Fruit fly (Drosophila melanogaster) whole organism, embryonic: ENCODE data around the gene RpL13.

Experiments used
- BEAF-32 ChIP-seq: fragments of 200-800 bp; sonication (Bioruptor generic); optimal IDR thresholded peaks from 3 replicates; lab custom pipeline; 2017; ENCODE audit warnings: missing biosample characterization, missing genetic modification characterization, mild to moderate bottlenecking, moderate library complexity, missing genetic modification reagents
- CG10366 ChIP-seq: fragments of 200-800 bp; sonication (Bioruptor generic); IDR thresholded peaks from 2 replicates; pipeline ENCODE4 v1.3.6; 2022; ENCODE audit warnings: missing biosample characterization, missing genetic modification characterization
- CG10431 ChIP-seq: fragments of 200-800 bp; sonication (Bioruptor generic); optimal IDR thresholded peaks from 3 replicates; lab custom pipeline; 2018; ENCODE audit warnings: missing biosample characterization, mild to moderate bottlenecking, missing genetic modification characterization
- CG10543 ChIP-seq: fragments of 200-800 bp; sonication (Bioruptor generic); optimal IDR thresholded peaks from 3 replicates; lab custom pipeline; 2017; ENCODE audit warnings: missing biosample characterization, mild to moderate bottlenecking, missing genetic modification characterization, moderate library complexity
- CG10654 ChIP-seq: fragments of 200-800 bp; sonication (Bioruptor generic); optimal IDR thresholded peaks from 2 replicates; lab custom pipeline; 2016; ENCODE audit warnings: missing biosample characterization, missing genetic modification characterization
- CG11723 ChIP-seq: fragments of 200-800 bp; sonication (Bioruptor generic); optimal IDR thresholded peaks from 2 replicates; lab custom pipeline; 2017; ENCODE audit warnings: missing biosample characterization, mild to moderate bottlenecking, missing genetic modification characterization
- CG12155 ChIP-seq: fragments of 200-800 bp; sonication (Bioruptor generic); optimal IDR thresholded peaks from 3 replicates; lab custom pipeline; 2016; ENCODE audit warnings: missing biosample characterization, missing genetic modification characterization
- CG13424 ChIP-seq: fragments of 200-800 bp; sonication (Bioruptor generic); optimal IDR thresholded peaks from 2 replicates; lab custom pipeline; 2019; ENCODE audit warnings: missing biosample characterization, mild to moderate bottlenecking, missing genetic modification characterization, moderate library complexity
- CG14667 ChIP-seq: fragments of 200-800 bp; sonication (Bioruptor generic); IDR thresholded peaks from 2 replicates; pipeline ENCODE4 v1.3.6; 2022; ENCODE audit warnings: missing biosample characterization, missing genetic modification characterization
- CG1602 ChIP-seq: fragments of 200-800 bp; sonication (Bioruptor generic); optimal IDR thresholded peaks from 3 replicates; lab custom pipeline; 2016; ENCODE audit warnings: missing biosample characterization, missing genetic modification characterization
- CG18262 ChIP-seq: fragments of 200-800 bp; optimal IDR thresholded peaks from 3 replicates; lab custom pipeline; 2019; ENCODE audit warnings: missing biosample characterization, mild to moderate bottlenecking, missing genetic modification characterization, moderate library complexity
- CG18476 ChIP-seq: fragments of 200-800 bp; sonication (Bioruptor generic); optimal IDR thresholded peaks from 2 replicates; lab custom pipeline; 2016; ENCODE audit warnings: missing biosample characterization, mild to moderate bottlenecking, missing genetic modification characterization
- CG2889 ChIP-seq: fragments of 200-800 bp; sonication (Bioruptor generic); IDR thresholded peaks from 3 replicates; pipeline ENCODE4 v1.3.6; 2022; ENCODE audit warnings: missing biosample characterization, missing genetic modification characterization
- CG33557 ChIP-seq: fragments of 200-800 bp; sonication (Bioruptor generic); optimal IDR thresholded peaks from 2 replicates; lab custom pipeline; 2019; ENCODE audit warnings: missing biosample characterization, mild to moderate bottlenecking, missing genetic modification characterization, moderate library complexity
- CG34224 ChIP-seq: fragments of 200-800 bp; sonication (Bioruptor generic); IDR thresholded peaks from 3 replicates; pipeline ENCODE4 v1.3.6; 2022; ENCODE audit warnings: missing biosample characterization, missing genetic modification characterization; ENCODE audit not compliant: partially characterized antibody
- CG4404 ChIP-seq: fragments of 200-800 bp; sonication (Bioruptor generic); IDR thresholded peaks from 2 replicates; pipeline ENCODE4 v1.3.6; 2022; ENCODE audit warnings: missing biosample characterization, missing genetic modification characterization
- CG7372 ChIP-seq: fragments of 200-800 bp; sonication (Bioruptor generic); IDR thresholded peaks from 2 replicates; pipeline ENCODE4 v1.3.6; 2022; ENCODE audit warnings: missing biosample characterization, missing genetic modification characterization
- CG7745 ChIP-seq: fragments of 200-800 bp; sonication (Bioruptor generic); optimal IDR thresholded peaks from 2 replicates; lab custom pipeline; 2018; ENCODE audit warnings: missing biosample characterization, mild to moderate bottlenecking, missing genetic modification characterization, moderate library complexity
- CG7963 ChIP-seq: fragments of 200-800 bp; sonication (Bioruptor generic); IDR thresholded peaks from 3 replicates; pipeline ENCODE4 v1.3.6; 2022; ENCODE audit warnings: missing biosample characterization, missing genetic modification characterization; ENCODE audit not compliant: partially characterized antibody
- CG7987 ChIP-seq: fragments of 200-800 bp; sonication (Bioruptor generic); optimal IDR thresholded peaks from 2 replicates; lab custom pipeline; 2018; ENCODE audit warnings: missing biosample characterization, mild to moderate bottlenecking, missing genetic modification characterization, moderate library complexity
- CG8478 ChIP-seq: fragments of >200 bp; optimal IDR thresholded peaks from 2 replicates; lab custom pipeline; 2018
- CTCF ChIP-seq: fragments of 200-800 bp; sonication (Bioruptor generic); optimal IDR thresholded peaks from 2 replicates; lab custom pipeline; 2017; ENCODE audit warnings: missing biosample characterization, mild to moderate bottlenecking, missing genetic modification characterization, moderate library complexity
- Dip3 ChIP-seq: fragments of 200-800 bp; sonication (Bioruptor generic); optimal IDR thresholded peaks from 3 replicates; lab custom pipeline; 2016; ENCODE audit warnings: missing biosample characterization, missing genetic modification characterization
- Doc2 ChIP-seq: fragments of 200-800 bp; sonication (Bioruptor generic); IDR thresholded peaks from 2 replicates; pipeline ENCODE4 v1.3.6; 2022; ENCODE audit warnings: missing biosample characterization, missing genetic modification characterization
- H15 ChIP-seq: fragments of 200-800 bp; sonication (Bioruptor generic); IDR thresholded peaks from 3 replicates; pipeline ENCODE4 v1.3.6; 2022; ENCODE audit warnings: missing biosample characterization, missing genetic modification characterization
- HLH3B ChIP-seq: fragments of 200-800 bp; sonication (Bioruptor generic); IDR thresholded peaks from 2 replicates; pipeline ENCODE4 v1.3.6; 2022; ENCODE audit warnings: missing biosample characterization, missing genetic modification characterization
- Hr78 ChIP-seq, 2 experiments: fragments of 200-800 bp in 1 of 2; fragments of >200 bp in 1 of 2; sonication (Bioruptor generic) in 1 of 2; optimal IDR thresholded peaks; 2 replicates each; lab custom pipeline; 2017 to 2019; ENCODE audit warnings: missing biosample characterization in 2 of 2, missing genetic modification characterization in 2 of 2, mild to moderate bottlenecking in 1 of 2, moderate library complexity in 1 of 2
- Mad ChIP-seq: fragments of 200-800 bp; sonication (Bioruptor generic); optimal IDR thresholded peaks from 2 replicates; lab custom pipeline; 2016; ENCODE audit warnings: missing biosample characterization, missing genetic modification characterization
- Ptx1 ChIP-seq: fragments of 200-800 bp; sonication (Bioruptor generic); IDR thresholded peaks from 2 replicates; pipeline ENCODE4 v1.3.6; 2022; ENCODE audit warnings: missing biosample characterization, missing genetic modification characterization
- Scr ChIP-seq: fragments of 200-800 bp; sonication (Bioruptor generic); IDR thresholded peaks from 2 replicates; pipeline ENCODE4 v1.3.6; 2022; ENCODE audit warnings: missing biosample characterization, missing genetic modification characterization; ENCODE audit not compliant: partially characterized antibody
- Sox100B ChIP-seq: fragments of 200-800 bp; sonication (Bioruptor generic); optimal IDR thresholded peaks from 3 replicates; lab custom pipeline; 2018; ENCODE audit warnings: missing biosample characterization, mild to moderate bottlenecking, missing genetic modification characterization
- Taf1 ChIP-seq: fragments of 200-800 bp; sonication (Bioruptor generic); IDR thresholded peaks from 2 replicates; pipeline ENCODE4 v1.3.6; 2022; ENCODE audit warnings: missing biosample characterization, missing genetic modification characterization
- Xbp1 ChIP-seq: fragments of 200-800 bp; sonication (Bioruptor generic); optimal IDR thresholded peaks from 3 replicates; lab custom pipeline; 2016; ENCODE audit warnings: missing biosample characterization, mild to moderate bottlenecking, missing genetic modification characterization
- ap ChIP-seq: fragments of 200-800 bp; sonication (Bioruptor generic); IDR thresholded peaks from 2 replicates; pipeline ENCODE4 v1.3.6; 2022; ENCODE audit warnings: missing biosample characterization, missing genetic modification characterization
- cg ChIP-seq: fragments of 200-800 bp; sonication (Bioruptor generic); optimal IDR thresholded peaks from 3 replicates; lab custom pipeline; 2019; ENCODE audit warnings: missing biosample characterization, mild to moderate bottlenecking, missing genetic modification characterization, moderate library complexity
- dpn ChIP-seq, 2 experiments: fragments of 200-800 bp; sonication (Bioruptor generic); optimal IDR thresholded peaks; 3 replicates each; lab custom pipeline; 2016; ENCODE audit warnings: missing biosample characterization in 2 of 2, missing genetic modification characterization in 2 of 2
- jigr1 ChIP-seq: fragments of 200-800 bp; sonication (Bioruptor generic); IDR thresholded peaks from 3 replicates; pipeline ENCODE4 v1.3.6; 2022; ENCODE audit warnings: missing biosample characterization, missing genetic modification characterization
- jing ChIP-seq: fragments of 200-800 bp; sonication (Bioruptor generic); optimal IDR thresholded peaks from 2 replicates; lab custom pipeline; 2018; ENCODE audit warnings: missing biosample characterization, mild to moderate bottlenecking, missing genetic modification characterization
- klu ChIP-seq: fragments of 200-800 bp; sonication (Bioruptor generic); IDR thresholded peaks from 2 replicates; pipeline ENCODE4 v1.3.6; 2022; ENCODE audit warnings: missing biosample characterization, missing genetic modification characterization
- ranshi ChIP-seq: fragments of 200-800 bp; sonication (Bioruptor generic); IDR thresholded peaks from 2 replicates; pipeline ENCODE4 v1.3.6; 2022; ENCODE audit warnings: missing biosample characterization, missing genetic modification characterization
- repo ChIP-seq: fragments of 200-800 bp; sonication (Bioruptor generic); optimal IDR thresholded peaks from 2 replicates; lab custom pipeline; 2016; ENCODE audit warnings: missing biosample characterization, missing genetic modification characterization
- sqz ChIP-seq: fragments of 200-800 bp; sonication (Bioruptor generic); optimal IDR thresholded peaks from 3 replicates; lab custom pipeline; 2018; ENCODE audit warnings: missing biosample characterization, mild to moderate bottlenecking, missing genetic modification characterization
- stwl ChIP-seq: fragments of 200-800 bp; sonication (Bioruptor generic); optimal IDR thresholded peaks from 3 replicates; lab custom pipeline; 2018; ENCODE audit warnings: missing biosample characterization, mild to moderate bottlenecking, missing genetic modification characterization, moderate library complexity
- usp ChIP-seq: fragments of >200 bp; optimal IDR thresholded peaks from 2 replicates; lab custom pipeline; 2017; ENCODE audit warnings: missing biosample characterization, missing genetic modification characterization
- vfl ChIP-seq: fragments of 200-800 bp; sonication (Bioruptor generic); optimal IDR thresholded peaks from 2 replicates; lab custom pipeline; 2016; ENCODE audit warnings: missing biosample characterization, missing genetic modification characterization
- wor ChIP-seq: fragments of 200-800 bp; sonication (Bioruptor generic); IDR thresholded peaks from 2 replicates; pipeline ENCODE4 v1.3.6; 2022; ENCODE audit warnings: missing biosample characterization, missing genetic modification characterization

Gene RpL13

DNA sequence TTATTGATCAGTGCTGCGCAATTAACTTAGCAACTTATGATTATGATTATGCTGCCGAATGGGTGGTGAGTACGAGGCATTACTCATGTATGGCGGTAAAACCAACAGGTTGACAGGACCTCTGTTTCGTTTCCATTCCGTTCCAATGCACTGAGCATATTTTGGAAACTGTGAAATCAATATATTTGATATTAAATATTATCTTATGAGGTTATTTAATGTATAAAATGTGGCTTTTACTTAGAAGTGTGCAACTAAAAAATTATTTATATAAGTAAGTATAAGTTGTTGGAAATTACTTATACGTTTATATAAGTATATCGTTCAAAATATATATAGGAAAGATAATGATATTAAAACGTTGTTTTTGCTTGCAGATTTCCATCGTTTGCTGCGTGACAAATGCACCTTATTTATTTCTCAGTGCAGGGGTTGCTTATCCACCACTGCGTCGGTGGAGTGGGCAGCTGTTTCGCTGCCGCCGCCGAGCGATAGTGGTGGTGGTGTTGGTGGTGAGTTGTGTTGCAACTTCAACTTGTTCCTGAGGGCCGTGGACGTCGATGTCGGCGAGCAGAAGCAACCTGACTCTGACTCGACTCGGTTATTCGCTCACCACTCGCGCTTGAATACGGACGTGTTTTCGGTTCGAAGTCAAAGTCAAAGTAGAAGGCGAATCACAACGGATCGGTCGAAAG, 17.1 kb downstream of the RpL13 start, which contains the start of gene bib (continued):
- TF ChIP-seq CG10366 (GFP tag; lab: Robert Waterston, UW) (peak; percentile 57; the same call in 1 of the 2 replicates), Hr78 (GFP tag; optimal IDR thresholded peaks at IDR 0.05; lab: Kevin White, UChicago) (peak in 1 of 2 experiments; percentile 63), wor (GFP tag; lab: Robert Waterston, UW) (peak; percentile 40; the same call in 1 of the 2 replicates), cg (GFP tag; lab: Kevin White, UChicago) (peak; percentile 10), CG10431 (GFP tag; lab: Kevin White, UChicago) (peak; percentile 85), CTCF (GFP tag; lab: Kevin White, UChicago) (peak; percentile 31)
- TF ChIP-seq, all 482 proteins: peak for 324

DNA sequence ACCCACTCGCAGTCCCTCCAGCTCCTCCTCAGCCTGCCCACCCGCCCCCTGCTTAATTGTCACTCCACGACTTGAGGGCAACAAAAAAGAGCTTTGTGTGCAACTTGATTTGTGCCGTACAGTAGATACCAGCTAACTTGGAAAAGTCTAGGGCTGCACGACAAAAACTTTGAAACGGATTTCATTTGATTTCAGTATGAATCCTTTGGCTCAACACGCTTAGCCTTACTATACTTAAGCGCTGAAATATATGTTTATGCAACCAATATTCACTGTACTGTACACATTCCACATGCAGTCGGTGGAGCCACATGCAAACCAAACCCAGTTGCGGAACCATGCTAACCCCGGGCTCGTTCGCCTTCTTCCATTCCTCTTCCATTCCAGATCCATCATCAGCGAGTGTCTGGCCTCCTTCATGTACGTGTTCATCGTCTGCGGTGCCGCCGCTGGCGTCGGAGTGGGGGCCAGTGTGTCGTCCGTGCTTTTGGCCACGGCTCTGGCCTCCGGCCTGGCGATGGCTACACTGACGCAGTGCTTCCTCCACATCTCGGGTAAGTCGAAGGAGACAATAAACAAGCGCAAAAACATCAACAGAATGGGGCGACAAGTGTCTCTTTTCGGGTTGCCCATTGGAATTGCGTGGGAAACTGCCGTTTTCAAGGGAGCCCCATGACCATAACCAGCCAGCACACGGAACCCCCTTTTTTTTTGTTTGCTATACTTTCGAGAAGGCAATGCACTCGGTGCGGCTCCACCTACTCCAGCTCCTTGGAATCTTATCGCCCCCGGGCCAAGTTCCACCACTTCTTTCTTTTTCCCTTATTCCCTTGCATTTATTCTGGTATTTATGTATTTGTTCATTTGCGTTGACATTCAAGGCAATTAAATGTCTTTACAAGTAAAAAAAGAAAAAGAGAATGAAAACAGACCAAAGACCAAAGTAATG, 19.6 kb downstream of the RpL13 start:
- peak; percentile 20 to 56 for TF ChIP-seq dpn (GFP tag; optimal IDR thresholded peaks at IDR 0.05; lab: Kevin White, UChicago)
- no peak for TF ChIP-seq Scr (GFP tag; lab: Robert Waterston, UW)
- TF ChIP-seq jigr1 (GFP tag; lab: Robert Waterston, UW): peak; percentile 65; the same call in 2 of the 3 replicates
- no peak for TF ChIP-seq klu (GFP tag; lab: Robert Waterston, UW)
- no peak for TF ChIP-seq CG7745
- TF ChIP-seq Ptx1 (GFP tag; lab: Robert Waterston, UW): peak; percentile 78
- no peak for TF ChIP-seq CG7987 (GFP tag; lab: Kevin White, UChicago)
- TF ChIP-seq CG4404 (GFP tag; lab: Robert Waterston, UW): peak; percentile 36; the same call in 1 of the 2 replicates
- TF ChIP-seq CG10431 (GFP tag; lab: Kevin White, UChicago): no peak
- no peak for TF ChIP-seq usp (GFP tag; lab: Kevin White, UChicago)
- no peak for TF ChIP-seq vfl (GFP tag; lab: Kevin White, UChicago)
- no peak for TF ChIP-seq CG10543 (GFP tag; lab: Kevin White, UChicago)
- peak; percentile 33; the same call in 1 of the 2 replicates for TF ChIP-seq ap
- peak; percentile 73 for TF ChIP-seq HLH3B (GFP tag; lab: Robert Waterston, UW)
- TF ChIP-seq CG11723 (GFP tag; lab: Kevin White, UChicago): no peak
- peak; percentile 54 for TF ChIP-seq Xbp1 (GFP tag; lab: Kevin White, UChicago)
- no peak for TF ChIP-seq BEAF-32 (GFP tag; lab: Kevin White, UChicago)
- TF ChIP-seq CG18476 (GFP tag; lab: Kevin White, UChicago): no peak
- TF ChIP-seq Taf1 (GFP tag; lab: Robert Waterston, UW): no peak
- TF ChIP-seq CG12155: no peak
- TF ChIP-seq Dip3 (GFP tag; lab: Kevin White, UChicago): no peak
- TF ChIP-seq CG2889 (GFP tag; lab: Robert Waterston, UW): no peak
- no peak for TF ChIP-seq CG33557 (GFP tag; lab: Kevin White, UChicago)
- peak; percentile 47 for TF ChIP-seq Sox100B (GFP tag; lab: Kevin White, UChicago)
- peak; percentile 34 for TF ChIP-seq CG13424 (tag; lab: Kevin White, UChicago)
- no peak for TF ChIP-seq Doc2 (GFP tag; lab: Robert Waterston, UW)
- TF ChIP-seq CG1602 (GFP tag; lab: Kevin White, UChicago): no peak
- TF ChIP-seq stwl (tag; lab: Kevin White, UChicago): no peak
- no peak for TF ChIP-seq sqz (GFP tag; lab: Kevin White, UChicago)
- TF ChIP-seq repo (GFP tag; lab: Kevin White, UChicago): no peak
- peak; percentile 65 for TF ChIP-seq jing (GFP tag; lab: Kevin White, UChicago)
- TF ChIP-seq ranshi (GFP tag; lab: Robert Waterston, UW): peak; percentile 67; the same call in 1 of the 2 replicates
- TF ChIP-seq CG14667 (GFP tag; lab: Robert Waterston, UW): peak; percentile 65
- TF ChIP-seq CG18262 (tag; lab: Kevin White, UChicago): peak; percentile 68
- TF ChIP-seq CG10654 (GFP tag; lab: Kevin White, UChicago): no peak
- TF ChIP-seq CG8478: no peak
- TF ChIP-seq CG7372 (GFP tag; lab: Robert Waterston, UW): 0 out of 2 replicates have a peak, but pooled peaks have one; percentile 38
- peak; percentile 76 for TF ChIP-seq H15
- TF ChIP-seq Mad (GFP tag; lab: Kevin White, UChicago): no peak
- TF ChIP-seq CG7963 (GFP tag; lab: Robert Waterston, UW): no peak
- TF ChIP-seq CG34224 (GFP tag; lab: Robert Waterston, UW): no peak
